Fruit fly (Drosophila melanogaster) S2 (cell line): ENCODE results near the gene CG3294.

Source experiments
- CG8478 ChIP-seq: fragments of >200 bp; optimal IDR thresholded peaks from 2 replicates; lab custom pipeline; 2018
- CTCF ChIP-seq, 2 experiments: fragments of >200 bp; optimal IDR thresholded peaks; 2 replicates each; lab custom pipeline; 2018

DNA sequence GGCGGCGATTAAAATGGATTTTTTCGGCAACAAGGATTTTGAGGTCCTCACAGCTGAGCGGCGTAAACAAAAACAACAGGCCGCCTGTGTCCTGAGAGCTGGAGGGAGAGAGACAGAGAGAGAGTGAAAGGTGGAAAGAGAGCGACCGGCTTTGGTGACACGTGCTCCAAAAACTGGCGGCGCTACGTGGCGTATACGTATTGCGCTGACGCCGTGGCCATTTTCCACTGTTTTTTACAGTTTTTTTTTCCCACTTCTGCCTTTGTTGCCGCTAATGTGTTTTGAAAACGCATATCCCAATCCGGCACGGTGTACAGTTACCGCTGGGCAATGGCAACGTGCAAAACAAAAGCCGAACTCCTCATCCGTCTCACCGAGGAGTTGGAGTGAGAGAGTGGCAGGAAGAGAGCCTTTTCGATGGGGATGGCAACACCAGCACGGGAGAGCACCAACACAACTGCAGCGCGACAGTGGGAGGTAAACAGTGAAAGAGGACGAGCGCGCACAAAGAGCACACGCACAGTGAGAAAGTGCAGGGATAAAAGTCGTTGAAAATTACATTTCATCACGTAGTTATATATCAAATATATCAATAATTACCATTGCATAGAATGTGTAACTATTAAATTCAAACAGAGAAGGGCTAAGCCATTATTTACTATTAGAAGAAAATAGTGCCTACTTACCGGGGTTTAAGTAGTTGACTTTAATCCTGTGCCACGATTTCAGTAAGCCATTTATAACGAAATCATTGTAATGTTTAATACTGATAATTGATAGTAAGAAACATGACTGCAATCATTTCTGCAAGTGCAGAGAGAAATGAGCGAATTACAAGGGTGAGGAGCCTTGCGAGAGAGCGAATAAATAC lies 26.3 kb downstream of the CG3294 start:
- TF ChIP-seq CTCF (optimal IDR thresholded peaks at IDR 0.05; lab: Kevin White, UChicago) (no peak), CG8478 (lab: Kevin White, UChicago) (no peak)
